Worm (Caenorhabditis elegans) whole organism, mixed stage, embryonic: ENCODE measurements around the gene aly-3.

Experiments
- M03D4.4 ChIP-seq: sonication (generic microtip); optimal IDR thresholded peaks from 2 replicates; lab custom pipeline; 2017; ENCODE audit warnings: mild to moderate bottlenecking, missing genetic modification characterization, missing compliant biosample characterization
- bed-3 ChIP-seq: fragments of 200-800 bp; sonication (Bioruptor generic); optimal IDR thresholded peaks from 3 replicates; lab custom pipeline; 2018; ENCODE audit warnings: mild to moderate bottlenecking, missing genetic modification characterization, moderate library complexity, missing compliant biosample characterization
- blmp-1 ChIP-seq: fragments of 150-350 bp; optimal IDR thresholded peaks from 2 replicates; lab custom pipeline; 2014; ENCODE audit warnings: missing biosample characterization, missing genetic modification characterization
- ceh-39 ChIP-seq: fragments of 150-350 bp; optimal IDR thresholded peaks from 2 replicates; lab custom pipeline; 2014; ENCODE audit warnings: missing biosample characterization, missing genetic modification characterization
- ceh-43 ChIP-seq: fragments of 200-800 bp; sonication (Bioruptor generic); optimal IDR thresholded peaks from 2 replicates; lab custom pipeline; 2018; ENCODE audit warnings: mild to moderate bottlenecking, missing genetic modification characterization, moderate library complexity, missing compliant biosample characterization
- ces-1 ChIP-seq: fragments of 150-350 bp; optimal IDR thresholded peaks from 2 replicates; lab custom pipeline; 2014; ENCODE audit warnings: missing biosample characterization, missing genetic modification reagents, missing genetic modification characterization
- cnd-1 ChIP-seq: fragments of 200-800 bp; sonication (Bioruptor generic); optimal IDR thresholded peaks from 2 replicates; lab custom pipeline; 2018; ENCODE audit warnings: mild to moderate bottlenecking, missing genetic modification characterization, missing compliant biosample characterization
- drap-1 ChIP-seq: fragments of 200-800 bp; sonication (Bioruptor generic); optimal IDR thresholded peaks from 3 replicates; lab custom pipeline; 2018; ENCODE audit warnings: mild to moderate bottlenecking, missing genetic modification characterization, missing compliant biosample characterization
- elt-1 ChIP-seq: sonication (generic microtip); optimal IDR thresholded peaks from 2 replicates; lab custom pipeline; 2017; ENCODE audit warnings: missing genetic modification characterization, mild to moderate bottlenecking, missing compliant biosample characterization, antibody characterized with exemption, moderate library complexity, borderline replicate concordance; ENCODE audit not compliant: insufficient read depth
- elt-3 ChIP-seq: fragments of 150-350 bp; optimal IDR thresholded peaks from 2 replicates; lab custom pipeline; 2014; ENCODE audit warnings: missing biosample characterization, missing genetic modification characterization
- flh-1 ChIP-seq: fragments of 200-800 bp; sonication (Bioruptor generic); optimal IDR thresholded peaks from 2 replicates; lab custom pipeline; 2018; ENCODE audit warnings: mild to moderate bottlenecking, missing genetic modification characterization, moderate library complexity, missing compliant biosample characterization
- ham-2 ChIP-seq: fragments of 200-800 bp; sonication (Bioruptor generic); optimal IDR thresholded peaks from 2 replicates; lab custom pipeline; 2018; ENCODE audit warnings: mild to moderate bottlenecking, missing genetic modification characterization, missing compliant biosample characterization
- hlh-1 ChIP-seq: fragments of 150-350 bp; optimal IDR thresholded peaks from 2 replicates; lab custom pipeline; 2014; ENCODE audit warnings: missing biosample characterization, missing genetic modification reagents, missing genetic modification characterization
- lin-13 ChIP-seq: fragments of 150-350 bp; optimal IDR thresholded peaks from 2 replicates; lab custom pipeline; 2014; ENCODE audit warnings: missing biosample characterization, missing genetic modification characterization
- lin-32 ChIP-seq: fragments of 200-800 bp; sonication (Bioruptor generic); optimal IDR thresholded peaks from 2 replicates; lab custom pipeline; 2018; ENCODE audit warnings: mild to moderate bottlenecking, missing genetic modification characterization, missing compliant biosample characterization
- lsy-2 ChIP-seq: fragments of 150-350 bp; optimal IDR thresholded peaks from 2 replicates; lab custom pipeline; 2014; ENCODE audit warnings: missing biosample characterization, missing genetic modification characterization
- mab-5 ChIP-seq: fragments of 150-350 bp; optimal IDR thresholded peaks from 2 replicates; lab custom pipeline; 2014; ENCODE audit warnings: missing biosample characterization, missing genetic modification characterization
- mep-1 ChIP-seq: fragments of 150-350 bp; optimal IDR thresholded peaks from 2 replicates; lab custom pipeline; 2017; ENCODE audit warnings: missing biosample characterization, missing genetic modification reagents, missing genetic modification characterization, inconsistent platforms
- mls-2 ChIP-seq: sonication (generic microtip); optimal IDR thresholded peaks from 2 replicates; lab custom pipeline; 2016; ENCODE audit warnings: mild to moderate bottlenecking, missing genetic modification characterization, moderate library complexity, missing compliant biosample characterization
- nhr-12 ChIP-seq: fragments of 150-350 bp; optimal IDR thresholded peaks from 2 replicates; lab custom pipeline; 2014; ENCODE audit warnings: missing biosample characterization, missing genetic modification characterization
- nhr-2 ChIP-seq: fragments of 150-350 bp; optimal IDR thresholded peaks from 2 replicates; lab custom pipeline; 2014; ENCODE audit warnings: missing biosample characterization, missing genetic modification characterization
- nhr-237 ChIP-seq: fragments of 150-350 bp; optimal IDR thresholded peaks from 2 replicates; lab custom pipeline; 2014; ENCODE audit warnings: missing biosample characterization, missing genetic modification characterization
- nhr-28 ChIP-seq: fragments of 150-350 bp; optimal IDR thresholded peaks from 2 replicates; lab custom pipeline; 2014; ENCODE audit warnings: missing biosample characterization, missing genetic modification characterization
- nhr-76 ChIP-seq: sonication (generic microtip); optimal IDR thresholded peaks from 2 replicates; lab custom pipeline; 2017; ENCODE audit warnings: missing biosample characterization, missing genetic modification characterization
- pha-4 ChIP-seq: fragments of 150-350 bp; optimal IDR thresholded peaks from 2 replicates; lab custom pipeline; 2018; ENCODE audit warnings: missing biosample characterization, missing genetic modification reagents, missing genetic modification characterization
- sem-2 ChIP-seq: fragments of 200-800 bp; sonication (Bioruptor generic); optimal IDR thresholded peaks from 2 replicates; lab custom pipeline; 2018; ENCODE audit warnings: mild to moderate bottlenecking, missing genetic modification characterization, missing compliant biosample characterization
- snpc-4 ChIP-seq: fragments of 150-350 bp; optimal IDR thresholded peaks from 2 replicates; lab custom pipeline; 2014; ENCODE audit warnings: missing biosample characterization, missing genetic modification characterization
- sptf-1 ChIP-seq: sonication (generic microtip); optimal IDR thresholded peaks from 2 replicates; lab custom pipeline; 2017; ENCODE audit warnings: mild to moderate bottlenecking, missing genetic modification characterization, moderate library complexity, missing compliant biosample characterization
- tbx-8 ChIP-seq: fragments of 200-800 bp; sonication (Bioruptor generic); optimal IDR thresholded peaks from 2 replicates; lab custom pipeline; 2018; ENCODE audit warnings: mild to moderate bottlenecking, missing genetic modification characterization, moderate library complexity, missing compliant biosample characterization
- unc-120 ChIP-seq: sonication (generic microtip); optimal IDR thresholded peaks from 2 replicates; lab custom pipeline; 2017; ENCODE audit warnings: missing genetic modification characterization, missing compliant biosample characterization; ENCODE audit not compliant: poor library complexity, severe bottlenecking
- unc-39 ChIP-seq: fragments of 150-350 bp; optimal IDR thresholded peaks from 2 replicates; lab custom pipeline; 2014; ENCODE audit warnings: missing biosample characterization, missing genetic modification characterization
- unc-62 ChIP-seq: fragments of 150-350 bp; optimal IDR thresholded peaks from 2 replicates; lab custom pipeline; 2014; ENCODE audit warnings: missing biosample characterization, missing genetic modification reagents, missing genetic modification characterization
- zip-8 ChIP-seq: fragments of 150-350 bp; optimal IDR thresholded peaks from 2 replicates; lab custom pipeline; 2014; ENCODE audit warnings: missing biosample characterization, missing genetic modification characterization

Gene aly-3

DNA sequence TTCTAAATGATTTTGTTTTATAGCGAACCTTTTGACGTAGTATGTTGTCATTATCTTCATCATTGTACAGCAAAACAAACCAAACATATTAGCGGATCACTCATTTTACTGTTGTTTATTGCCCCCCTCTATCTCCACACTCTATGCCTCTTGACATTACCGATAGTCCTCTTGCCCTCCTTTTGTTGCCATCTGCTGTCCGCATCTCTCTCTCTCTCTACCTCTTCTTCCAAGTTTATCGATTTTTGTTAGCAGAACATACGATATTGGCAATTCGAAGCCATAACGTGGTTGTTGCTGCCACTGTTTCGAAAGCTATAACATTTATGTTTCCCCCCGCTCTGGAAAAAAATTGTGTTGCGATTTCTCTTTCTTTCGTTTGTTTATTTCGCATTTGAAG is 34.8 kb downstream of the aly-3 start:
- TF ChIP-seq nhr-76 (tag; lab: Kevin White, UChicago) = no peak
- TF ChIP-seq unc-39 (tag; lab: Kevin White, UChicago) = no peak
- peak; percentile 61 for TF ChIP-seq lin-32 (GFP tag; lab: Kevin White, UChicago)
- no peak for TF ChIP-seq nhr-28 (tag; lab: Kevin White, UChicago)
- TF ChIP-seq M03D4.4 (tag; lab: Kevin White, UChicago) = no peak
- no peak for TF ChIP-seq lsy-2
- TF ChIP-seq nhr-2 (tag; lab: Kevin White, UChicago) = peak; percentile 59
- TF ChIP-seq sptf-1 (tag; lab: Kevin White, UChicago) = no peak
- no peak for TF ChIP-seq ces-1 (GFP tag; lab: Kevin White, UChicago)
- TF ChIP-seq ceh-39 (tag; lab: Kevin White, UChicago) = peak; percentile 35
- no peak for TF ChIP-seq elt-3 (tag; lab: Kevin White, UChicago)
- peak; percentile 70 for TF ChIP-seq cnd-1
- no peak for TF ChIP-seq mls-2
- TF ChIP-seq tbx-8 (GFP tag; lab: Kevin White, UChicago) = no peak
- TF ChIP-seq sem-2 (GFP tag; lab: Kevin White, UChicago) = no peak
- TF ChIP-seq ham-2 (GFP tag; lab: Kevin White, UChicago) = peak; percentile 78
- no peak for TF ChIP-seq nhr-12 (tag; lab: Kevin White, UChicago)
- TF ChIP-seq zip-8 = no peak
- TF ChIP-seq drap-1 (GFP tag; lab: Kevin White, UChicago) = no peak
- TF ChIP-seq blmp-1 (tag; lab: Kevin White, UChicago) = no peak
- no peak for TF ChIP-seq unc-62 (GFP tag; lab: Kevin White, UChicago)

ce11 chrIV:12160421-12160820 is 37.3 kb downstream of the aly-3 start:
- TF ChIP-seq flh-1 = no peak
- TF ChIP-seq ceh-39 (tag; lab: Kevin White, UChicago) = no peak
- no peak for TF ChIP-seq ham-2 (GFP tag; lab: Kevin White, UChicago)
- TF ChIP-seq lsy-2 = no peak
- TF ChIP-seq ceh-43 = no peak
- no peak for TF ChIP-seq nhr-2 (tag; lab: Kevin White, UChicago)
- TF ChIP-seq sptf-1 (tag; lab: Kevin White, UChicago) = no peak

DNA sequence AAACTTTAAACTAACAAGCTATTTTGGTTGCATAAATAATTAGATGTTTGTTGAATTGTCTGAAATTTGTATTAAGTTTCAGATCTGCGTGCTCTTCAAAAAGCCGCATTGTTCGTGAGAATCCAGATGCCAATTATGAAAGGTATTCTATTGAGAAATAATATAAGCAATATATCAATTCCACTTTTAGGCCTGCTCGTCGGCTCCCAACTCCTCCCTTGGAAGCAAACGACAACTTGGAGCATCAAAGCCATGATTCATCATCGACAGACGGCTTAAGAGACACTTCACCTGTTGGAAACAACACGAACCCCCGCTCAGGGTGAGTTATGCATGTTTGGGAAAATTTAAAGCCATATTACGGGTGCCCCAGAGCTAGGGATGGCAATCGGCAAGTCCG is 39.6 kb downstream of the aly-3 start:
- TF ChIP-seq sem-2 (GFP tag; lab: Kevin White, UChicago) = no peak
- TF ChIP-seq elt-3 (tag; lab: Kevin White, UChicago) = no peak
- no peak for TF ChIP-seq lin-32 (GFP tag; lab: Kevin White, UChicago)
- no peak for TF ChIP-seq zip-8
- no peak for TF ChIP-seq unc-62 (GFP tag; lab: Kevin White, UChicago)
- no peak for TF ChIP-seq elt-1 (tag; lab: Kevin White, UChicago)
- TF ChIP-seq mls-2 = no peak
- TF ChIP-seq mep-1 (tag; lab: Kevin White, UChicago) = no peak
- TF ChIP-seq mab-5 = no peak
- TF ChIP-seq ceh-43 = no peak
- no peak for TF ChIP-seq lsy-2
- TF ChIP-seq cnd-1 = no peak
- TF ChIP-seq nhr-28 (tag; lab: Kevin White, UChicago) = no peak
- TF ChIP-seq hlh-1 (tag; lab: Kevin White, UChicago) = no peak
- TF ChIP-seq unc-120 = no peak
- no peak for TF ChIP-seq ham-2 (GFP tag; lab: Kevin White, UChicago)
- TF ChIP-seq pha-4 (tag; lab: Kevin White, UChicago) = no peak
- TF ChIP-seq nhr-2 (tag; lab: Kevin White, UChicago) = no peak
- TF ChIP-seq, all 35 proteins: peak for 0

ce11 chrIV:12165432-12166078 is 42.5 kb downstream of the aly-3 start:
- TF ChIP-seq nhr-237 (tag; lab: Kevin White, UChicago) = no peak
- TF ChIP-seq unc-62 (GFP tag; lab: Kevin White, UChicago) = no peak
- no peak for TF ChIP-seq pha-4 (tag; lab: Kevin White, UChicago)
- no peak for TF ChIP-seq lin-13 (tag; lab: Kevin White, UChicago)
- TF ChIP-seq unc-39 (tag; lab: Kevin White, UChicago) = no peak
- no peak for TF ChIP-seq bed-3 (GFP tag; lab: Kevin White, UChicago)
- TF ChIP-seq flh-1 = no peak
- TF ChIP-seq nhr-76 (tag; lab: Kevin White, UChicago) = no peak
- no peak for TF ChIP-seq snpc-4 (tag; lab: Kevin White, UChicago)
- no peak for TF ChIP-seq hlh-1 (tag; lab: Kevin White, UChicago)
- TF ChIP-seq sem-2 (GFP tag; lab: Kevin White, UChicago) = no peak
- TF ChIP-seq unc-120 = no peak
